Fruit fly (Drosophila melanogaster) Kc167 (cell line): ENCODE measurements around the gene Hibch.

Experiments
- Myc ChIP-seq: fragments of >200 bp; optimal IDR thresholded peaks from 2 replicates; lab custom pipeline; 2017; ENCODE audit warnings: missing external identifiers
- psq ChIP-seq: fragments of >200 bp; optimal IDR thresholded peaks from 2 replicates; lab custom pipeline; 2017; ENCODE audit warnings: missing external identifiers

- TF ChIP-seq psq (no peak), Myc (lab: Kevin White, UChicago) (no peak)
Observed at dm6 chr3R:15407020-15407501, 50.0 kb downstream of the Hibch start, which contains the start of gene CG6125.
